Worm (Caenorhabditis elegans): Measurements from ENCODE around the gene tdo-2.

ce11 chrIII:5938790-5939452, 19.2 kb upstream of the tdo-2 start:
- no peak for TF ChIP-seq nhr-28 (tag; optimal IDR thresholded peaks at IDR 0.05)
- TF ChIP-seq tbx-2 (tag; optimal IDR thresholded peaks at IDR 0.05): no peak
- TF ChIP-seq efl-1 (optimal IDR thresholded peaks at IDR 0.05): no peak
- no peak for TF ChIP-seq efl-1 (GFP tag; optimal IDR thresholded peaks at IDR 0.05 in 1 of 2)
- TF ChIP-seq nhr-90 (tag; optimal IDR thresholded peaks at IDR 0.05; ENCODE audit: poor library complexity): no peak
- TF ChIP-seq zag-1 (tag; optimal IDR thresholded peaks at IDR 0.05): no peak
- no peak for TF ChIP-seq egl-27 (tag; optimal IDR thresholded peaks at IDR 0.05)
- no peak for TF ChIP-seq ama-1 (optimal IDR thresholded peaks at IDR 0.05)

All from whole organism, L1 larva.